Fruit fly (Drosophila melanogaster) whole organism, embryonic: Measurements from ENCODE around the gene CG31775.

Experiments
- Awh ChIP-seq: fragments of 200-800 bp; sonication (Bioruptor generic); IDR thresholded peaks from 2 replicates; pipeline ENCODE4, ENCODE4 v1.3.6; 2022; ENCODE audit warnings: missing biosample characterization, missing genetic modification characterization
- BtbVII ChIP-seq: fragments of 200-800 bp; sonication (Bioruptor generic); optimal IDR thresholded peaks from 3 replicates; lab custom pipeline; 2017; ENCODE audit warnings: missing biosample characterization, mild to moderate bottlenecking, missing genetic modification characterization
- CG10267 ChIP-seq: fragments of 200-800 bp; sonication (Bioruptor generic); optimal IDR thresholded peaks from 2 replicates; lab custom pipeline; 2018; ENCODE audit warnings: missing biosample characterization, mild to moderate bottlenecking, missing genetic modification characterization, moderate library complexity
- CG10654 ChIP-seq: fragments of 200-800 bp; sonication (Bioruptor generic); optimal IDR thresholded peaks from 2 replicates; lab custom pipeline; 2016; ENCODE audit warnings: missing biosample characterization, missing genetic modification characterization
- CG10959 ChIP-seq: fragments of 200-800 bp; sonication (Bioruptor generic); IDR thresholded peaks from 2 replicates; pipeline ENCODE4 v1.3.6; 2022; ENCODE audit warnings: missing biosample characterization, missing genetic modification characterization
- CG11398 ChIP-seq: fragments of 200-800 bp; sonication (Bioruptor generic); optimal IDR thresholded peaks from 2 replicates; lab custom pipeline; 2016; ENCODE audit warnings: missing biosample characterization, missing genetic modification characterization
- CG13894 ChIP-seq: fragments of 200-800 bp; sonication (Bioruptor generic); optimal IDR thresholded peaks from 3 replicates; lab custom pipeline; 2018; ENCODE audit warnings: missing biosample characterization, mild to moderate bottlenecking, missing genetic modification characterization, moderate library complexity
- CG16863 ChIP-seq: fragments of 200-800 bp; sonication (Bioruptor generic); optimal IDR thresholded peaks from 3 replicates; lab custom pipeline; 2016; ENCODE audit warnings: missing biosample characterization, missing genetic modification characterization
- CG2116 ChIP-seq: fragments of 200-800 bp; sonication (Bioruptor generic); optimal IDR thresholded peaks from 3 replicates; lab custom pipeline; 2018; ENCODE audit warnings: missing biosample characterization, mild to moderate bottlenecking, missing genetic modification characterization
- CG2889 ChIP-seq: fragments of 200-800 bp; sonication (Bioruptor generic); IDR thresholded peaks from 3 replicates; pipeline ENCODE4 v1.3.6; 2022; ENCODE audit warnings: missing biosample characterization, missing genetic modification characterization
- CG32532 ChIP-seq: fragments of 200-800 bp; sonication (Bioruptor generic); IDR thresholded peaks from 2 replicates; pipeline ENCODE4 v1.3.6; 2022; ENCODE audit warnings: missing biosample characterization, missing genetic modification characterization
- CG3281 ChIP-seq: fragments of 200-800 bp; sonication (Bioruptor generic); optimal IDR thresholded peaks from 3 replicates; lab custom pipeline; 2017; ENCODE audit warnings: missing biosample characterization, mild to moderate bottlenecking, missing genetic modification characterization
- CG4707 ChIP-seq: fragments of 200-800 bp; sonication (Bioruptor generic); optimal IDR thresholded peaks from 2 replicates; lab custom pipeline; 2018; ENCODE audit warnings: missing biosample characterization, mild to moderate bottlenecking, missing genetic modification characterization, moderate library complexity
- CG5245 ChIP-seq: fragments of 200-800 bp; sonication (Bioruptor generic); optimal IDR thresholded peaks from 3 replicates; lab custom pipeline; 2016; ENCODE audit warnings: missing biosample characterization, missing genetic modification characterization
- Camta ChIP-seq: fragments of 200-800 bp; sonication (Bioruptor generic); optimal IDR thresholded peaks from 2 replicates; lab custom pipeline; 2016; ENCODE audit warnings: missing biosample characterization, missing genetic modification characterization
- E2f2 ChIP-seq: fragments of 200-800 bp; sonication (Bioruptor generic); IDR thresholded peaks from 2 replicates; pipeline ENCODE4 v1.3.6; 2022; ENCODE audit warnings: missing biosample characterization, missing genetic modification characterization
- Eip74EF ChIP-seq, 2 experiments: fragments of 200-800 bp in 1 of 2; fragments of >200 bp in 1 of 2; sonication (Bioruptor generic) in 1 of 2; optimal IDR thresholded peaks; 2 replicates each; lab custom pipeline; 2017 to 2019; ENCODE audit warnings: missing biosample characterization in 2 of 2, missing genetic modification characterization in 2 of 2, mild to moderate bottlenecking in 1 of 2, moderate library complexity in 1 of 2
- Hmr ChIP-seq: fragments of 200-800 bp; sonication (Bioruptor generic); optimal IDR thresholded peaks from 3 replicates; lab custom pipeline; 2017; ENCODE audit warnings: mild to moderate bottlenecking, missing biosample characterization, missing genetic modification reagents, missing genetic modification characterization
- Hr39 ChIP-seq: fragments of >200 bp; optimal IDR thresholded peaks from 2 replicates; lab custom pipeline; 2017
- Lpt ChIP-seq: fragments of >200 bp; optimal IDR thresholded peaks from 2 replicates; lab custom pipeline; 2018; ENCODE audit warnings: missing biosample characterization, missing genetic modification characterization
- Mad ChIP-seq: fragments of 200-800 bp; sonication (Bioruptor generic); optimal IDR thresholded peaks from 2 replicates; lab custom pipeline; 2016; ENCODE audit warnings: missing biosample characterization, missing genetic modification characterization
- Mes4 ChIP-seq: fragments of 200-800 bp; sonication (Bioruptor generic); optimal IDR thresholded peaks from 2 replicates; lab custom pipeline; 2016; ENCODE audit warnings: missing biosample characterization, missing genetic modification characterization
- Myb ChIP-seq: fragments of 200-800 bp; sonication (Bioruptor generic); optimal IDR thresholded peaks from 2 replicates; lab custom pipeline; 2016; ENCODE audit warnings: missing biosample characterization, missing genetic modification characterization
- NC2α ChIP-seq: fragments of 200-800 bp; sonication (Bioruptor generic); optimal IDR thresholded peaks from 2 replicates; lab custom pipeline; 2016; ENCODE audit warnings: missing biosample characterization, missing genetic modification characterization
- Scr ChIP-seq: fragments of 200-800 bp; sonication (Bioruptor generic); IDR thresholded peaks from 2 replicates; pipeline ENCODE4 v1.3.6; 2022; ENCODE audit warnings: missing biosample characterization, missing genetic modification characterization; ENCODE audit not compliant: partially characterized antibody
- Spps ChIP-seq: fragments of 200-800 bp; sonication (Bioruptor generic); optimal IDR thresholded peaks from 2 replicates; lab custom pipeline; 2018; ENCODE audit warnings: missing biosample characterization, mild to moderate bottlenecking, missing genetic modification characterization
- ab ChIP-seq: fragments of 200-800 bp; sonication (Bioruptor generic); optimal IDR thresholded peaks from 2 replicates; lab custom pipeline; 2016; ENCODE audit warnings: missing biosample characterization, missing genetic modification characterization
- aop ChIP-seq: fragments of 200-800 bp; sonication (Bioruptor generic); IDR thresholded peaks from 2 replicates; pipeline ENCODE4 v1.3.6; 2022; ENCODE audit warnings: missing biosample characterization, missing genetic modification characterization
- ap ChIP-seq: fragments of 200-800 bp; sonication (Bioruptor generic); IDR thresholded peaks from 2 replicates; pipeline ENCODE4 v1.3.6; 2022; ENCODE audit warnings: missing biosample characterization, missing genetic modification characterization
- ara ChIP-seq: fragments of 200-800 bp; sonication (Bioruptor generic); IDR thresholded peaks from 2 replicates; pipeline ENCODE4 v1.3.6; 2022; ENCODE audit warnings: missing biosample characterization, missing genetic modification characterization
- ase ChIP-seq: fragments of 200-800 bp; sonication (Bioruptor generic); IDR thresholded peaks from 3 replicates; pipeline ENCODE4 v1.3.6; 2022; ENCODE audit warnings: missing biosample characterization, missing genetic modification characterization
- bab2 ChIP-seq: fragments of 200-800 bp; sonication (Bioruptor generic); optimal IDR thresholded peaks from 2 replicates; lab custom pipeline; 2016; ENCODE audit warnings: missing biosample characterization, missing genetic modification characterization
- br ChIP-seq: fragments of >200 bp; optimal IDR thresholded peaks from 2 replicates; lab custom pipeline; 2017
- chinmo ChIP-seq: fragments of 200-800 bp; sonication (Bioruptor generic); IDR thresholded peaks from 4 replicates; pipeline ENCODE4 v1.3.6; 2022; ENCODE audit warnings: missing biosample characterization, missing genetic modification characterization; ENCODE audit not compliant: partially characterized antibody
- corto ChIP-seq: fragments of 200-800 bp; sonication (Bioruptor generic); optimal IDR thresholded peaks from 2 replicates; lab custom pipeline; 2016; ENCODE audit warnings: missing biosample characterization, mild to moderate bottlenecking, missing genetic modification characterization, moderate library complexity
- crol ChIP-seq: fragments of 200-800 bp; sonication (Bioruptor generic); IDR thresholded peaks from 2 replicates; pipeline ENCODE4 v1.3.6; 2022; ENCODE audit warnings: missing biosample characterization, missing genetic modification characterization
- dan ChIP-seq: fragments of 200-800 bp; sonication (Bioruptor generic); IDR thresholded peaks from 2 replicates; pipeline ENCODE4 v1.3.6; 2022; ENCODE audit warnings: missing biosample characterization, missing genetic modification characterization
- emc ChIP-seq: fragments of 200-800 bp; sonication (Bioruptor generic); optimal IDR thresholded peaks from 2 replicates; lab custom pipeline; 2016; ENCODE audit warnings: missing biosample characterization, missing genetic modification characterization
- fru ChIP-seq: fragments of >200 bp; optimal IDR thresholded peaks from 2 replicates; lab custom pipeline; 2017
- ftz-f1 ChIP-seq: fragments of 200-800 bp; sonication (Bioruptor generic); optimal IDR thresholded peaks from 2 replicates; lab custom pipeline; 2016; ENCODE audit warnings: missing biosample characterization, missing genetic modification characterization
- maf-S ChIP-seq: fragments of 200-800 bp; sonication (Bioruptor generic); optimal IDR thresholded peaks from 2 replicates; lab custom pipeline; 2016; ENCODE audit warnings: missing biosample characterization, missing genetic modification characterization
- mld ChIP-seq: fragments of 200-800 bp; sonication (Bioruptor generic); IDR thresholded peaks from 3 replicates; pipeline ENCODE4 v1.3.6; 2022; ENCODE audit warnings: missing biosample characterization, missing genetic modification characterization; ENCODE audit not compliant: partially characterized antibody
- odd ChIP-seq: fragments of 200-800 bp; sonication (Bioruptor generic); optimal IDR thresholded peaks from 2 replicates; lab custom pipeline; 2017; ENCODE audit warnings: missing biosample characterization, mild to moderate bottlenecking, missing genetic modification characterization
- org-1 ChIP-seq: fragments of 200-800 bp; sonication (Bioruptor generic); optimal IDR thresholded peaks from 2 replicates; lab custom pipeline; 2017; ENCODE audit warnings: missing biosample characterization, missing genetic modification characterization
- pzg ChIP-seq: fragments of 200-800 bp; sonication (Bioruptor generic); optimal IDR thresholded peaks from 3 replicates; lab custom pipeline; 2018; ENCODE audit warnings: missing biosample characterization, mild to moderate bottlenecking, missing genetic modification characterization, moderate library complexity
- sens ChIP-seq: fragments of 200-800 bp; sonication (Bioruptor generic); peaks from one replicate; lab custom pipeline; 2016; ENCODE audit warnings: missing biosample characterization, missing genetic modification characterization
- sob ChIP-seq: fragments of 200-800 bp; sonication (Bioruptor generic); IDR thresholded peaks from 2 replicates; pipeline ENCODE4 v1.3.6; 2022; ENCODE audit warnings: missing biosample characterization, missing genetic modification characterization
- stwl ChIP-seq: fragments of 200-800 bp; sonication (Bioruptor generic); optimal IDR thresholded peaks from 3 replicates; lab custom pipeline; 2018; ENCODE audit warnings: missing biosample characterization, mild to moderate bottlenecking, missing genetic modification characterization, moderate library complexity
- trh ChIP-seq: fragments of 200-800 bp; sonication (Bioruptor generic); optimal IDR thresholded peaks from 2 replicates; lab custom pipeline; 2016; ENCODE audit warnings: missing biosample characterization, missing genetic modification characterization
- vfl ChIP-seq: fragments of 200-800 bp; sonication (Bioruptor generic); optimal IDR thresholded peaks from 2 replicates; lab custom pipeline; 2016; ENCODE audit warnings: missing biosample characterization, missing genetic modification characterization
- wek ChIP-seq: fragments of 200-800 bp; sonication (Bioruptor generic); optimal IDR thresholded peaks from 3 replicates; lab custom pipeline; 2018; ENCODE audit warnings: missing biosample characterization, mild to moderate bottlenecking, missing genetic modification characterization, moderate library complexity
- zen ChIP-seq: fragments of 200-800 bp; sonication (Bioruptor generic); optimal IDR thresholded peaks from 3 replicates; lab custom pipeline; 2018; ENCODE audit warnings: missing biosample characterization, mild to moderate bottlenecking, missing genetic modification characterization, moderate library complexity
- zfh1 ChIP-seq: fragments of 200-800 bp; sonication (Bioruptor generic); IDR thresholded peaks from 3 replicates; pipeline ENCODE4 v1.3.6; 2022; ENCODE audit warnings: missing biosample characterization, missing genetic modification characterization

Gene CG31775

DNA sequence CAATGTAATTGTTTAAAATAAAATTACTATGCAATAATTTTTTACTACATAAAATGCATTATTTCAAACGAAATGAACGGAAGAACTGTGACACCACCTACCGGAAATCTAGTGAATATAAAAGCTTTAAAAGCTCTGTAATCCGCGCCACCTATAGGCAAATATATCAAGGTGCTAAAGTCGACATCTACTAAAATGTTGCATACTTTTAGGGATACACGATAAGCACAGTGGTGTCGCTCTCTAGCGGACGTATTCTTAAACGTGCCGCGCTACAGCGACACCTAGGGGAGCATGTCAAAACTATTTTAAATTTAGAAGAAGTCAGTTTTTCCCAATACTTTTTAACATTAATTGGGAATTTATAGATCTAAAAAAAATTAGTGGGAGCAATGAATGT lies 31.4 kb downstream of the CG31775 start (continued):
- TF ChIP-seq CG10959 (GFP tag; lab: Robert Waterston, UW) (peak; percentile 81), dan (GFP tag; lab: Robert Waterston, UW) (no peak), E2f2 (GFP tag; lab: Robert Waterston, UW) (peak; percentile 60), fru (no peak), Myb (GFP tag; lab: Kevin White, UChicago) (peak; percentile 64), Awh (peak; percentile 68), odd (GFP tag; lab: Kevin White, UChicago) (no peak), ase (peak; percentile 79; the same call in 2 of the 3 replicates), CG10267 (tag; lab: Kevin White, UChicago) (peak; percentile 73), CG4707 (GFP tag; lab: Kevin White, UChicago) (no peak), ftz-f1 (GFP tag; lab: Kevin White, UChicago) (peak; percentile 77), Mes4 (GFP tag; lab: Kevin White, UChicago) (peak; percentile 32), CG10654 (peak; percentile 59), chinmo (GFP tag; lab: Robert Waterston, UW) (peak; percentile 27; the same call in 2 of the 4 replicates), ap (GFP tag; lab: Robert Waterston, UW) (no peak), CG16863 (GFP tag; lab: Kevin White, UChicago) (peak; percentile 69), Lpt (GFP tag; lab: Kevin White, UChicago) (no peak), CG2889 (GFP tag; lab: Robert Waterston, UW) (no peak), trh (GFP tag; lab: Kevin White, UChicago) (peak; percentile 32), CG32532 (peak; percentile 94), br (lab: Kevin White, UChicago) (no peak), bab2 (GFP tag; lab: Kevin White, UChicago) (peak; percentile 67), ara (peak; percentile 66), wek (GFP tag; lab: Kevin White, UChicago) (peak; percentile 28), zfh1 (peak; percentile 86), Camta (peak; percentile 85), ab (GFP tag; lab: Kevin White, UChicago) (no peak), CG5245 (GFP tag; lab: Kevin White, UChicago) (peak; percentile 94), stwl (tag; lab: Kevin White, UChicago) (peak; percentile 93), sob (peak; percentile 78), crol (no peak), CG13894 (no peak), mld (no peak), vfl (GFP tag; lab: Kevin White, UChicago) (no peak), sens (GFP tag; lab: Kevin White, UChicago) (peak; percentile 87), Mad (GFP tag; lab: Kevin White, UChicago) (peak; percentile 47), zen (peak; percentile 76), corto (GFP tag; lab: Kevin White, UChicago) (no peak), aop (GFP tag; lab: Robert Waterston, UW) (no peak), org-1 (no peak), NC2α (GFP tag; lab: Kevin White, UChicago) (peak; percentile 76), CG11398 (GFP tag; lab: Kevin White, UChicago) (peak; percentile 7), emc (GFP tag; lab: Kevin White, UChicago) (peak; percentile 68), Spps (tag; lab: Kevin White, UChicago) (peak; percentile 16), Hr39 (lab: Kevin White, UChicago) (no peak), pzg (peak; percentile 8), Eip74EF (GFP tag; optimal IDR thresholded peaks at IDR 0.05; lab: Kevin White, UChicago) (no peak), maf-S (GFP tag; lab: Kevin White, UChicago) (peak; percentile 68), BtbVII (GFP tag; lab: Kevin White, UChicago) (peak; percentile 7), Scr (GFP tag; lab: Robert Waterston, UW) (no peak), Hmr (peak; percentile 64), CG2116 (GFP tag; lab: Kevin White, UChicago) (peak; percentile 20), CG3281 (GFP tag; lab: Kevin White, UChicago) (peak; percentile 27)
